Worm (Caenorhabditis elegans) whole organism, early embryonic: ENCODE results near the gene F01G4.4.

Experiments
- ama-1 ChIP-seq: fragments of 150-350 bp; optimal IDR thresholded peaks from 2 replicates; lab custom pipeline; 2014
- flt-1 ChIP-seq: fragments of 200-800 bp; sonication (Bioruptor generic); IDR thresholded peaks from 2 replicates; pipeline ENCODE4 v1.3.6; 2022; ENCODE audit warnings: missing genetic modification characterization, missing compliant biosample characterization
- hmbx-1 ChIP-seq: sonication (generic microtip); optimal IDR thresholded peaks from 2 replicates; lab custom pipeline; 2016; ENCODE audit warnings: mild to moderate bottlenecking, missing genetic modification characterization, missing compliant biosample characterization
- hnd-1 ChIP-seq: sonication (generic microtip); optimal IDR thresholded peaks from 2 replicates; lab custom pipeline; 2016; ENCODE audit warnings: missing genetic modification characterization, missing compliant biosample characterization
- tbx-11 ChIP-seq: fragments of 200-800 bp; sonication (Bioruptor generic); IDR thresholded peaks from 2 replicates; pipeline ENCODE4 v1.3.6; 2022; ENCODE audit warnings: missing genetic modification characterization, missing compliant biosample characterization

ce11 chrIV:11186729-11187128 lies 43.6 kb downstream of the F01G4.4 start, which contains the start of gene sdz-27:
- no peak for TF ChIP-seq hmbx-1 (tag; lab: Kevin White, UChicago)
- TF ChIP-seq tbx-11 (GFP tag; lab: Robert Waterston, UW): no peak
- TF ChIP-seq flt-1 (GFP tag; lab: Robert Waterston, UW): no peak
- TF ChIP-seq ama-1 (lab: Kevin White, UChicago): no peak
- no peak for TF ChIP-seq hnd-1
